Fruit fly (Drosophila melanogaster): ENCODE data around the gene CG3987.

CG3987 gene

dm6 chr3R:15095550-15096031 is 44.2 kb upstream of the CG3987 start, which contains the start of gene CG6966 (continued):
- TF ChIP-seq Hmr (GFP tag; optimal IDR thresholded peaks at IDR 0.05) (peak; percentile 99), CG34376 (GFP tag; optimal IDR thresholded peaks at IDR 0.05) (peak; percentile 97), NC2β (GFP tag; optimal IDR thresholded peaks at IDR 0.05) (peak; percentile 97), dimm (GFP tag; IDR thresholded peaks at IDR 0.05) (no peak), Abd-B (GFP tag; optimal IDR thresholded peaks at IDR 0.05) (peak; percentile 94), bowl (GFP tag; IDR thresholded peaks at IDR 0.05) (no peak), wor (GFP tag; IDR thresholded peaks at IDR 0.05) (no peak), corto (GFP tag; optimal IDR thresholded peaks at IDR 0.05) (no peak), z (GFP tag; IDR thresholded peaks at IDR 0.05) (no peak), ttk (GFP tag; IDR thresholded peaks at IDR 0.05) (no peak), C15 (GFP tag; IDR thresholded peaks at IDR 0.05) (no peak), p53 (GFP tag; optimal IDR thresholded peaks at IDR 0.05) (peak; percentile 95), MBD-R2 (GFP tag; IDR thresholded peaks at IDR 0.05) (no peak), cato (GFP tag; optimal IDR thresholded peaks at IDR 0.05; ENCODE audit: borderline replicate concordance) (peak; percentile 94), sob (GFP tag; IDR thresholded peaks at IDR 0.05) (no peak), pnt (GFP tag; optimal IDR thresholded peaks at IDR 0.05) (peak; percentile 91), chm (GFP tag; IDR thresholded peaks at IDR 0.05) (no peak), ATbp (GFP tag; optimal IDR thresholded peaks at IDR 0.05) (peak; percentile 95), Atf3 (GFP tag; optimal IDR thresholded peaks at IDR 0.05) (peak; percentile 96), slp2 (GFP tag; optimal IDR thresholded peaks at IDR 0.05) (peak; percentile 96), CG12744 (GFP tag; optimal IDR thresholded peaks at IDR 0.05) (peak; percentile 96), nmo (GFP tag; optimal IDR thresholded peaks at IDR 0.05) (peak; percentile 92), D (optimal IDR thresholded peaks at IDR 0.05) (peak; percentile 42), D (GFP tag; optimal IDR thresholded peaks at IDR 0.05) (peak; percentile 86), CG3847 (GFP tag; IDR thresholded peaks at IDR 0.05) (no peak), ranshi (GFP tag; IDR thresholded peaks at IDR 0.05) (no peak), CG3281 (GFP tag; optimal IDR thresholded peaks at IDR 0.05) (peak; percentile 91), NfI (GFP tag; optimal IDR thresholded peaks at IDR 0.05) (peak; percentile 99), Stat92E (GFP tag; optimal IDR thresholded peaks at IDR 0.05) (peak in 1 of 3 experiments; percentile 80), CG8924 (tag; optimal IDR thresholded peaks at IDR 0.05) (peak; percentile 83), CG15011 (GFP tag; optimal IDR thresholded peaks at IDR 0.05) (peak; percentile 92), pb (GFP tag; optimal IDR thresholded peaks at IDR 0.05) (peak; percentile 94), ind (GFP tag; optimal IDR thresholded peaks at IDR 0.05) (peak; percentile 90), mam (GFP tag; optimal IDR thresholded peaks at IDR 0.05) (peak; percentile 97), unc-4 (GFP tag; IDR thresholded peaks at IDR 0.05; ENCODE audit: partially characterized antibody) (no peak), CG34422 (GFP tag; IDR thresholded peaks at IDR 0.05) (no peak), Dbx (GFP tag; IDR thresholded peaks at IDR 0.05) (no peak), Hsf (GFP tag; optimal IDR thresholded peaks at IDR 0.05) (peak; percentile 98), mld (GFP tag; IDR thresholded peaks at IDR 0.05; ENCODE audit: partially characterized antibody) (no peak), CG11696 (GFP tag; IDR thresholded peaks at IDR 0.05) (no peak), tio (GFP tag; optimal IDR thresholded peaks at IDR 0.05) (peak; percentile 95), gsb (GFP tag; IDR thresholded peaks at IDR 0.05) (no peak), CG4424 (GFP tag; optimal IDR thresholded peaks at IDR 0.05) (peak; percentile 93), Max (GFP tag; optimal IDR thresholded peaks at IDR 0.05) (peak; percentile 94), Hr78 (GFP tag; optimal IDR thresholded peaks at IDR 0.05) (no peak), hth (optimal IDR thresholded peaks at IDR 0.05) (no peak), CG10543 (GFP tag; optimal IDR thresholded peaks at IDR 0.05) (peak; percentile 96), Aef1 (GFP tag; IDR thresholded peaks at IDR 0.05) (no peak), h (optimal IDR thresholded peaks at IDR 0.05) (no peak), da (GFP tag; optimal IDR thresholded peaks at IDR 0.05) (peak; percentile 97), dmrt11E (tag; optimal IDR thresholded peaks at IDR 0.05) (peak; percentile 89), zf30C (GFP tag; optimal IDR thresholded peaks at IDR 0.05) (peak; percentile 43)

All from whole organism, embryonic.